Fruit fly (Drosophila melanogaster) whole organism: Measurements from ENCODE around the gene CG6678.

Source experiments
- CG8478 ChIP-seq: fragments of >200 bp; optimal IDR thresholded peaks from 2 replicates; lab custom pipeline; 2018; ENCODE audit warnings: inconsistent platforms
- Dll ChIP-seq: fragments of >200 bp; optimal IDR thresholded peaks from 2 replicates; lab custom pipeline; 2017
- EcR ChIP-seq, 2 experiments: fragments of >200 bp; optimal IDR thresholded peaks; 2 replicates each; lab custom pipeline; 2017; ENCODE audit warnings: missing biosample characterization in 2 of 2, missing genetic modification characterization in 2 of 2, missing genetic modification reagents in 2 of 2
- pan ChIP-seq: fragments of >200 bp; optimal IDR thresholded peaks from 2 replicates; lab custom pipeline; 2017
- psq ChIP-seq: fragments of >200 bp; optimal IDR thresholded peaks from 2 replicates; lab custom pipeline; 2017
- usp ChIP-seq: fragments of >200 bp; optimal IDR thresholded peaks from 2 replicates; lab custom pipeline; 2017; ENCODE audit warnings: missing biosample characterization, missing genetic modification characterization, mixed read lengths

DNA sequence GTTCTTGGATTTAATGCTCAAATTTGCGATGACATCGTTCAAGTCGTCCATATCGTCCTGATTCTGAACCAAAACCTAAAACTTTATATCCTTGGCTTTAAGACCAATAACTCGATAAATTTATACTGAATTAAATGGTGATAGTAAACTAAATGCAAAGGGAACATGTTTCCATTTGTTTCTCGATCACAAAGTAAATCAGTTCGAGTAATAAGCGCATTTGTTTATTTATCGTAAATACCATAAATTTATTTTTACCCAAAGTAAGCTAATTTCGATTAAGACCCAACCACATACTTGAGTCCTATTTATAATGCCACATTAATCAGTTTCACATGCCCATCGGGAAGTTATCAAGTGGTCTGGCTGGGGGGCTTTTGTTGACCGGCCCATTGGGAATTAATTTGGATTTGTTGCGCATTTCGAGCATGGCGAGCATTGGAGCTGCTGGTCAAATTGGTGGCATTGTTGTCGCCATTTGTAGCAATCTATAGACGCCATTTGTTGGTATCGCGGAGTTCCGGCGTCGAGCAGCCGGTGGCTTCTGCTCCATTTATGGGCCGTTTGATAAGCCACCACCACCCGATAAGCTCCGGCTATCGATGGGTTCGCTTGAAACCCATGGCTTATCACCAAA lies 17.2 kb upstream of the CG6678 start, which contains the start of gene CG31174:
- TF ChIP-seq pan (lab: Kevin White, UChicago) (no peak), CG8478 (lab: Kevin White, UChicago) (no peak), EcR (GFP tag; optimal IDR thresholded peaks at IDR 0.05; lab: Kevin White, UChicago) (no peak), usp (GFP tag; lab: Kevin White, UChicago) (no peak), psq (lab: Kevin White, UChicago) (no peak), Dll (no peak)
